Fruit fly (Drosophila melanogaster) whole organism, embryonic: Measurements from ENCODE around the gene CdGAPr.

Experiments used
- Atf-2 ChIP-seq: fragments of 200-800 bp; sonication (Bioruptor generic); optimal IDR thresholded peaks from 2 replicates; lab custom pipeline; 2016; ENCODE audit warnings: missing biosample characterization, missing genetic modification characterization
- Bdp1 ChIP-seq: fragments of 200-800 bp; sonication (Bioruptor generic); optimal IDR thresholded peaks from 3 replicates; lab custom pipeline; 2016; ENCODE audit warnings: missing biosample characterization, missing genetic modification characterization
- CG11695 ChIP-seq: fragments of 200-800 bp; sonication (Bioruptor generic); IDR thresholded peaks from 3 replicates; pipeline ENCODE4 v1.3.6; 2022; ENCODE audit warnings: missing biosample characterization, missing genetic modification characterization
- CG11723 ChIP-seq: fragments of 200-800 bp; sonication (Bioruptor generic); optimal IDR thresholded peaks from 2 replicates; lab custom pipeline; 2017; ENCODE audit warnings: missing biosample characterization, mild to moderate bottlenecking, missing genetic modification characterization
- CG12236 ChIP-seq: fragments of 200-800 bp; sonication (Bioruptor generic); optimal IDR thresholded peaks from 2 replicates; lab custom pipeline; 2016; ENCODE audit warnings: missing biosample characterization, missing genetic modification characterization
- CG12942 ChIP-seq: fragments of 200-800 bp; sonication (Bioruptor generic); optimal IDR thresholded peaks from 3 replicates; lab custom pipeline; 2016; ENCODE audit warnings: missing biosample characterization, missing genetic modification characterization
- CG13296 ChIP-seq: fragments of 200-800 bp; sonication (Bioruptor generic); optimal IDR thresholded peaks from 3 replicates; lab custom pipeline; 2018; ENCODE audit warnings: missing biosample characterization, mild to moderate bottlenecking, missing genetic modification characterization
- CG14441 ChIP-seq: fragments of 200-800 bp; sonication (Bioruptor generic); IDR thresholded peaks from 2 replicates; pipeline ENCODE4 v1.3.6; 2022; ENCODE audit warnings: missing biosample characterization, missing genetic modification characterization
- CG14860 ChIP-seq: fragments of 200-800 bp; sonication (Bioruptor generic); IDR thresholded peaks from 3 replicates; pipeline ENCODE4 v1.3.6; 2022; ENCODE audit warnings: missing biosample characterization, missing genetic modification characterization; ENCODE audit not compliant: partially characterized antibody
- CG15601 ChIP-seq: fragments of 200-800 bp; sonication (Bioruptor generic); optimal IDR thresholded peaks from 3 replicates; lab custom pipeline; 2019; ENCODE audit warnings: missing biosample characterization, mild to moderate bottlenecking, missing genetic modification characterization, moderate library complexity
- CG17186 ChIP-seq: fragments of 200-800 bp; sonication (Bioruptor generic); optimal IDR thresholded peaks from 3 replicates; lab custom pipeline; 2017; ENCODE audit warnings: missing biosample characterization, missing genetic modification reagents, missing genetic modification characterization
- CG2129 ChIP-seq: fragments of 200-800 bp; sonication (Bioruptor generic); IDR thresholded peaks from 2 replicates; pipeline ENCODE4 v1.3.6; 2022; ENCODE audit warnings: missing biosample characterization, missing genetic modification characterization; ENCODE audit not compliant: partially characterized antibody
- CG30020 ChIP-seq: fragments of 200-800 bp; optimal IDR thresholded peaks from 2 replicates; lab custom pipeline; 2019; ENCODE audit warnings: missing biosample characterization, mild to moderate bottlenecking, missing genetic modification characterization, moderate library complexity
- CG31441 ChIP-seq: fragments of 200-800 bp; sonication (Bioruptor generic); IDR thresholded peaks from 2 replicates; pipeline ENCODE4 v1.3.6; 2022; ENCODE audit warnings: missing biosample characterization, missing genetic modification characterization
- CG32767 ChIP-seq: fragments of 200-800 bp; sonication (Bioruptor generic); IDR thresholded peaks from 2 replicates; pipeline ENCODE4 v1.3.6; 2022; ENCODE audit warnings: missing biosample characterization, missing genetic modification characterization
- CG33213 ChIP-seq: fragments of 200-800 bp; sonication (Bioruptor generic); optimal IDR thresholded peaks from 3 replicates; lab custom pipeline; 2016; ENCODE audit warnings: missing biosample characterization, missing genetic modification characterization
- CG4282 ChIP-seq: fragments of 200-800 bp; sonication (Bioruptor generic); optimal IDR thresholded peaks from 2 replicates; lab custom pipeline; 2016; ENCODE audit warnings: missing biosample characterization, missing genetic modification characterization
- CG8089 ChIP-seq: fragments of 200-800 bp; sonication (Bioruptor generic); optimal IDR thresholded peaks from 3 replicates; lab custom pipeline; 2016; ENCODE audit warnings: missing biosample characterization, missing genetic modification characterization
- CG9817 ChIP-seq: fragments of 200-800 bp; sonication (Bioruptor generic); optimal IDR thresholded peaks from 2 replicates; lab custom pipeline; 2018; ENCODE audit warnings: missing biosample characterization, mild to moderate bottlenecking, missing genetic modification characterization, moderate library complexity
- CrebB ChIP-seq: fragments of 200-800 bp; sonication (Bioruptor generic); optimal IDR thresholded peaks from 3 replicates; lab custom pipeline; 2018; ENCODE audit warnings: missing biosample characterization, mild to moderate bottlenecking, missing genetic modification characterization
- Dad ChIP-seq: fragments of 200-800 bp; sonication (Bioruptor generic); optimal IDR thresholded peaks from 3 replicates; lab custom pipeline; 2016; ENCODE audit warnings: missing biosample characterization, missing genetic modification characterization
- Dp ChIP-seq: fragments of 200-800 bp; sonication (Bioruptor generic); optimal IDR thresholded peaks from 2 replicates; lab custom pipeline; 2018; ENCODE audit warnings: missing biosample characterization, mild to moderate bottlenecking, missing genetic modification characterization, moderate library complexity
- Ets65A ChIP-seq: fragments of 200-800 bp; sonication (Bioruptor generic); peaks from one replicate; lab custom pipeline; 2016; ENCODE audit warnings: missing biosample characterization, missing genetic modification characterization
- HLH3B ChIP-seq: fragments of 200-800 bp; sonication (Bioruptor generic); IDR thresholded peaks from 2 replicates; pipeline ENCODE4 v1.3.6; 2022; ENCODE audit warnings: missing biosample characterization, missing genetic modification characterization
- Hmx ChIP-seq: fragments of 200-800 bp; sonication (Bioruptor generic); optimal IDR thresholded peaks from 2 replicates; lab custom pipeline; 2016; ENCODE audit warnings: missing biosample characterization, missing genetic modification characterization
- Jarid2 ChIP-seq: fragments of 200-800 bp; sonication (Bioruptor generic); optimal IDR thresholded peaks from 3 replicates; lab custom pipeline; 2017; ENCODE audit warnings: mild to moderate bottlenecking, missing biosample characterization, missing genetic modification reagents, missing genetic modification characterization
- MBD-R2 ChIP-seq: fragments of 200-800 bp; sonication (Bioruptor generic); IDR thresholded peaks from 2 replicates; pipeline ENCODE4 v1.3.6; 2022; ENCODE audit warnings: missing biosample characterization, missing genetic modification characterization
- Side ChIP-seq: fragments of 200-800 bp; sonication (Bioruptor generic); optimal IDR thresholded peaks from 2 replicates; lab custom pipeline; 2016; ENCODE audit warnings: missing biosample characterization, missing genetic modification characterization
- Six4 ChIP-seq: fragments of 200-800 bp; sonication (Bioruptor generic); optimal IDR thresholded peaks from 2 replicates; lab custom pipeline; 2016; ENCODE audit warnings: missing biosample characterization, missing genetic modification characterization
- Sox100B ChIP-seq: fragments of 200-800 bp; sonication (Bioruptor generic); optimal IDR thresholded peaks from 3 replicates; lab custom pipeline; 2018; ENCODE audit warnings: missing biosample characterization, mild to moderate bottlenecking, missing genetic modification characterization
- Sox102F ChIP-seq: fragments of 200-800 bp; sonication (Bioruptor generic); optimal IDR thresholded peaks from 2 replicates; lab custom pipeline; 2018; ENCODE audit warnings: missing biosample characterization, mild to moderate bottlenecking, missing genetic modification characterization, moderate library complexity
- YL-1 ChIP-seq: fragments of 200-800 bp; sonication (Bioruptor generic); optimal IDR thresholded peaks from 3 replicates; lab custom pipeline; 2017; ENCODE audit warnings: missing biosample characterization, mild to moderate bottlenecking, missing genetic modification characterization
- aop ChIP-seq: fragments of 200-800 bp; sonication (Bioruptor generic); IDR thresholded peaks from 2 replicates; pipeline ENCODE4 v1.3.6; 2022; ENCODE audit warnings: missing biosample characterization, missing genetic modification characterization
- cad ChIP-seq: fragments of >200 bp; optimal IDR thresholded peaks from 2 replicates; lab custom pipeline; 2017; ENCODE audit warnings: missing biosample characterization, missing genetic modification characterization
- ci ChIP-seq: fragments of 200-800 bp; sonication (Bioruptor generic); IDR thresholded peaks from 3 replicates; pipeline ENCODE4 v1.3.6; 2022; ENCODE audit warnings: missing biosample characterization, missing genetic modification characterization
- crc ChIP-seq: fragments of 200-800 bp; sonication (Bioruptor generic); optimal IDR thresholded peaks from 2 replicates; lab custom pipeline; 2016; ENCODE audit warnings: missing biosample characterization, missing genetic modification characterization
- emc ChIP-seq: fragments of 200-800 bp; sonication (Bioruptor generic); optimal IDR thresholded peaks from 2 replicates; lab custom pipeline; 2016; ENCODE audit warnings: missing biosample characterization, missing genetic modification characterization
- esg ChIP-seq: fragments of 200-800 bp; sonication (Bioruptor generic); conservative IDR thresholded peaks from 2 replicates; pipeline ENCODE4 v1.3.6; 2022; ENCODE audit warnings: missing biosample characterization, missing genetic modification characterization
- eve ChIP-seq, 2 experiments: fragments of >200 bp; optimal IDR thresholded peaks; 2 replicates each; lab custom pipeline; 2017; ENCODE audit warnings: missing biosample characterization in 2 of 2, missing genetic modification characterization in 2 of 2
- gem ChIP-seq: fragments of 200-800 bp; sonication (Bioruptor generic); optimal IDR thresholded peaks from 2 replicates; lab custom pipeline; 2019; ENCODE audit warnings: missing biosample characterization, mild to moderate bottlenecking, missing genetic modification characterization, moderate library complexity
- hth ChIP-seq: fragments of >200 bp; optimal IDR thresholded peaks from 2 replicates; lab custom pipeline; 2017; ENCODE audit warnings: inconsistent platforms
- jumu ChIP-seq: fragments of 200-800 bp; sonication (Bioruptor generic); optimal IDR thresholded peaks from 3 replicates; lab custom pipeline; 2016; ENCODE audit warnings: missing biosample characterization, missing genetic modification characterization
- maf-S ChIP-seq: fragments of 200-800 bp; sonication (Bioruptor generic); optimal IDR thresholded peaks from 2 replicates; lab custom pipeline; 2016; ENCODE audit warnings: missing biosample characterization, missing genetic modification characterization
- nmo ChIP-seq: fragments of 200-800 bp; sonication (Bioruptor generic); optimal IDR thresholded peaks from 2 replicates; lab custom pipeline; 2018; ENCODE audit warnings: missing biosample characterization, mild to moderate bottlenecking, missing genetic modification characterization, moderate library complexity
- pan ChIP-seq, 4 experiments: fragments of >200 bp in 3 of 4; fragments of 200-800 bp in 1 of 4; sonication (Bioruptor generic) in 1 of 4; optimal IDR thresholded peaks in 3 of 4; IDR thresholded peaks in 1 of 4; 2 replicates each; pipeline versions ENCODE4 v1.3.6 to Lab custom; 2017 to 2022; ENCODE audit warnings: missing biosample characterization in 2 of 4, missing genetic modification characterization in 2 of 4, mixed read lengths in 1 of 4
- pzg ChIP-seq: fragments of 200-800 bp; sonication (Bioruptor generic); optimal IDR thresholded peaks from 3 replicates; lab custom pipeline; 2018; ENCODE audit warnings: missing biosample characterization, mild to moderate bottlenecking, missing genetic modification characterization, moderate library complexity
- repo ChIP-seq: fragments of 200-800 bp; sonication (Bioruptor generic); optimal IDR thresholded peaks from 2 replicates; lab custom pipeline; 2016; ENCODE audit warnings: missing biosample characterization, missing genetic modification characterization
- sens ChIP-seq: fragments of 200-800 bp; sonication (Bioruptor generic); peaks from one replicate; lab custom pipeline; 2016; ENCODE audit warnings: missing biosample characterization, missing genetic modification characterization
- sima ChIP-seq: fragments of 200-800 bp; sonication (Bioruptor generic); optimal IDR thresholded peaks from 2 replicates; lab custom pipeline; 2016; ENCODE audit warnings: missing biosample characterization, missing genetic modification characterization
- tup ChIP-seq: fragments of 200-800 bp; sonication (Bioruptor generic); optimal IDR thresholded peaks from 2 replicates; lab custom pipeline; 2016; ENCODE audit warnings: missing biosample characterization, mild to moderate bottlenecking, missing genetic modification characterization, moderate library complexity
- yki ChIP-seq: fragments of >200 bp; optimal IDR thresholded peaks from 3 replicates; lab custom pipeline; 2018

CdGAPr gene

DNA sequence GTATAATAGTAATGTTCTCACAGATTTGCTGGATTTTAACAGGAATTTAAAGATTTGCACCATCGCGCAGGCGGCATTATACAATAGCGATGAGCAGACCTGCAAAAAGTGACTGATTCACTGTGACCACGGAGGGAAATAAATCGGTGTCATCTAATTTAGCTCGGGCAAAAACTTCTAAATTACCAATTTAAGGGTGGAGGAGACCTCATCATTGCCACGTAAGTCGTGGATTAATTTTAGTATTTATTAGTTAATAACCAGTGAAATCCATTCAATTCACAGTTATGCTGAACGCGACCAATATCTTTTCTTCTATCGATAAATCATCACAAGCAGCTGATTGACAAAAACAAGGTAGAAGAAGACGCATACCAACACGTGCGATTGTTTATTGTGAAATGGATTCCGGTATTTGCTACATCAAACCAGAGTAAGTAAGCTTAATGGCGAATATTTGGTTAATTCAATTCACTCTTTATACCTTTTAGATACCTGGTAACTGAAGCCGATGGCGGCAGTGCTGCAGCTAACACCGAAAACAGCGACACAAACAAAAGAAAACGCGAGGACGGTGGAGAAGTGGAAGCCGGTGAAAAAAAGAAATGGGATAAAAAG is 33.1 kb downstream of the CdGAPr start, which contains the start of the genes CG10628 and Dus3 (continued):
- TF ChIP-seq CG12942 (GFP tag; lab: Kevin White, UChicago): peak; percentile 90
- peak; percentile 84 for TF ChIP-seq emc (GFP tag; lab: Kevin White, UChicago)
- peak; percentile 91 for TF ChIP-seq Sox102F
- peak; percentile 86 for TF ChIP-seq CG15601 (tag; lab: Kevin White, UChicago)
- no peak for TF ChIP-seq cad (GFP tag; lab: Kevin White, UChicago)
- peak; percentile 89 for TF ChIP-seq CG4282
- TF ChIP-seq hth (lab: Kevin White, UChicago): no peak
- TF ChIP-seq CG31441 (GFP tag; lab: Robert Waterston, UW): peak; percentile 100
- peak; percentile 92 for TF ChIP-seq Side (GFP tag; lab: Kevin White, UChicago)
- peak; percentile 46 for TF ChIP-seq Jarid2 (GFP tag; lab: Kevin White, UChicago)
- peak; percentile 94 for TF ChIP-seq jumu (GFP tag; lab: Kevin White, UChicago)
- TF ChIP-seq Bdp1 (GFP tag; lab: Kevin White, UChicago): peak; percentile 84
- peak; percentile 83 for TF ChIP-seq crc
- peak; percentile 88 for TF ChIP-seq Hmx
- TF ChIP-seq sima (GFP tag; lab: Kevin White, UChicago): peak; percentile 65
- TF ChIP-seq CG33213 (GFP tag; lab: Kevin White, UChicago): peak; percentile 84
- no peak for TF ChIP-seq Sox100B (GFP tag; lab: Kevin White, UChicago)
- TF ChIP-seq maf-S (GFP tag; lab: Kevin White, UChicago): peak; percentile 89
- peak; percentile 43 for TF ChIP-seq Dp (GFP tag; lab: Kevin White, UChicago)
- TF ChIP-seq CG17186 (GFP tag; lab: Kevin White, UChicago): peak; percentile 87
- peak; percentile 66 for TF ChIP-seq aop (GFP tag; lab: Robert Waterston, UW)
- TF ChIP-seq CG8089: peak; percentile 78
- peak; percentile 78 for TF ChIP-seq CG11723 (GFP tag; lab: Kevin White, UChicago)
- peak; percentile 83 for TF ChIP-seq repo (GFP tag; lab: Kevin White, UChicago)
- TF ChIP-seq CG14860: no peak
- peak; percentile 99 for TF ChIP-seq Ets65A
- peak; percentile 70 for TF ChIP-seq CG30020 (tag; lab: Kevin White, UChicago)
- TF ChIP-seq pan (optimal IDR thresholded peaks at IDR 0.05; lab: Kevin White, UChicago): no peak
- TF ChIP-seq pan (GFP tag; optimal IDR thresholded peaks at IDR 0.05 in 1 of 2, IDR thresholded peaks at IDR 0.05 in 1 of 2): peak in 1 of 2 experiments; percentile 95
- TF ChIP-seq tup (GFP tag; lab: Kevin White, UChicago): peak; percentile 51
- TF ChIP-seq gem (tag; lab: Kevin White, UChicago): peak; percentile 95
- no peak for TF ChIP-seq eve (GFP tag; optimal IDR thresholded peaks at IDR 0.05; lab: Kevin White, UChicago)
- peak; percentile 93 for TF ChIP-seq CG14441
- no peak for TF ChIP-seq yki (lab: Kevin White, UChicago)
- TF ChIP-seq CG9817: peak; percentile 92
- peak; percentile 90 for TF ChIP-seq CG11695 (GFP tag; lab: Robert Waterston, UW)
- TF ChIP-seq Six4 (GFP tag; lab: Kevin White, UChicago): peak; percentile 88
- peak; percentile 98 for TF ChIP-seq sens
- peak; percentile 73 for TF ChIP-seq YL-1 (GFP tag; lab: Kevin White, UChicago)
- peak; percentile 80 for TF ChIP-seq CG13296 (GFP tag; lab: Kevin White, UChicago)
- TF ChIP-seq CG12236 (GFP tag; lab: Kevin White, UChicago): peak; percentile 73
- no peak; the same call in 1 of the 2 replicates for TF ChIP-seq CG2129 (GFP tag; lab: Robert Waterston, UW)
- peak; percentile 87 for TF ChIP-seq HLH3B (GFP tag; lab: Robert Waterston, UW)
- peak; percentile 91 for TF ChIP-seq esg (GFP tag; lab: Robert Waterston, UW)
- peak; percentile 93 for TF ChIP-seq ci
- TF ChIP-seq Dad (GFP tag; lab: Kevin White, UChicago): peak; percentile 92
- peak; percentile 87 for TF ChIP-seq CrebB (tag; lab: Kevin White, UChicago)
- peak; percentile 97 for TF ChIP-seq MBD-R2 (GFP tag; lab: Robert Waterston, UW)
- peak; percentile 73 for TF ChIP-seq pzg (GFP tag; lab: Kevin White, UChicago)
- TF ChIP-seq nmo (GFP tag; lab: Kevin White, UChicago): peak; percentile 94
- peak; percentile 84 for TF ChIP-seq Atf-2 (GFP tag; lab: Kevin White, UChicago)
- TF ChIP-seq CG32767 (GFP tag; lab: Robert Waterston, UW): peak; percentile 79; the same call in 1 of the 2 replicates
